Worm (Caenorhabditis elegans) whole organism, L4 larva: ENCODE measurements around the gene F16G10.9.

ENCODE experiments used
- F37D6.2 ChIP-seq: sonication (generic microtip); optimal IDR thresholded peaks from 2 replicates; lab custom pipeline; 2016; ENCODE audit warnings: mild to moderate bottlenecking, missing genetic modification characterization, missing compliant biosample characterization
- F44E2.7 ChIP-seq: fragments of 200-800 bp; sonication (Bioruptor generic); IDR thresholded peaks from 2 replicates; pipeline ENCODE4 v2.1.2; 2022; ENCODE audit warnings: missing genetic modification characterization, missing compliant biosample characterization
- F49E8.2 ChIP-seq: sonication (generic microtip); optimal IDR thresholded peaks from 2 replicates; lab custom pipeline; 2016; ENCODE audit warnings: missing compliant biosample characterization, mild to moderate bottlenecking, missing genetic modification characterization, borderline replicate concordance
- R02D3.7 ChIP-seq: fragments of 150-350 bp; sonication (generic microtip); optimal IDR thresholded peaks from 3 replicates; lab custom pipeline; 2014; ENCODE audit warnings: missing biosample characterization, missing genetic modification characterization
- T20F7.1 ChIP-seq: fragments of 200-800 bp; sonication (Bioruptor generic); optimal IDR thresholded peaks from 2 replicates; lab custom pipeline; 2018; ENCODE audit warnings: mild to moderate bottlenecking, missing genetic modification characterization, missing compliant biosample characterization
- Y105C5A.15 ChIP-seq: fragments of 200-800 bp; sonication (Bioruptor generic); IDR thresholded peaks from 2 replicates; pipeline ENCODE4 v1.3.6; 2022; ENCODE audit warnings: missing genetic modification characterization, missing compliant biosample characterization
- Y48G9A.11 ChIP-seq: fragments of 200-800 bp; sonication (Bioruptor generic); IDR thresholded peaks from 2 replicates; pipeline ENCODE4 v1.3.6; 2022; ENCODE audit warnings: missing genetic modification reagents, missing genetic modification characterization, missing compliant biosample characterization
- Y75B8A.6 ChIP-seq: fragments of 200-800 bp; sonication (Bioruptor generic); IDR thresholded peaks from 2 replicates; pipeline ENCODE4 v1.3.6; 2022; ENCODE audit warnings: missing genetic modification reagents, missing genetic modification characterization, missing compliant biosample characterization
- ZK337.2 ChIP-seq: fragments of 200-800 bp; sonication (Bioruptor generic); IDR thresholded peaks from 2 replicates; pipeline ENCODE4 v1.3.6; 2022; ENCODE audit warnings: missing genetic modification reagents, missing genetic modification characterization, missing compliant biosample characterization
- arid-1 ChIP-seq: fragments of 200-800 bp; sonication (Bioruptor generic); conservative IDR thresholded peaks from 2 replicates; pipeline ENCODE4 v1.3.6; 2022; ENCODE audit warnings: missing genetic modification reagents, missing genetic modification characterization, missing compliant biosample characterization
- attf-4 ChIP-seq: sonication (generic microtip); optimal IDR thresholded peaks from 3 replicates; lab custom pipeline; 2017; ENCODE audit warnings: missing biosample characterization, missing genetic modification characterization
- ceh-20 ChIP-seq: fragments of 200-800 bp; sonication (Bioruptor generic); IDR thresholded peaks from 2 replicates; pipeline ENCODE4 v1.3.6; 2022; ENCODE audit warnings: missing genetic modification reagents, missing genetic modification characterization, missing compliant biosample characterization
- ceh-28 ChIP-seq: fragments of 150-350 bp; optimal IDR thresholded peaks from 2 replicates; lab custom pipeline; 2014; ENCODE audit warnings: missing biosample characterization, missing genetic modification reagents, missing genetic modification characterization
- ceh-62 ChIP-seq: sonication (generic microtip); optimal IDR thresholded peaks from 2 replicates; lab custom pipeline; 2017; ENCODE audit warnings: missing biosample characterization, missing genetic modification characterization
- cey-2 ChIP-seq: sonication (generic microtip); optimal IDR thresholded peaks from 3 replicates; lab custom pipeline; 2017; ENCODE audit warnings: missing genetic modification characterization, mild to moderate bottlenecking, missing compliant biosample characterization, antibody characterized with exemption, borderline replicate concordance; ENCODE audit not compliant: insufficient read depth
- ctbp-1 ChIP-seq: fragments of 200-800 bp; sonication (Bioruptor generic); IDR thresholded peaks from 2 replicates; pipeline ENCODE4 v1.3.6; 2022; ENCODE audit warnings: missing genetic modification reagents, missing genetic modification characterization, missing compliant biosample characterization
- daf-16 ChIP-seq, 3 experiments: sonication (generic microtip); optimal IDR thresholded peaks; 2 replicates each; lab custom pipeline; 2016 to 2017; ENCODE audit warnings: missing genetic modification characterization in 3 of 3, missing genetic modification reagents in 3 of 3, mild to moderate bottlenecking in 2 of 3, missing compliant biosample characterization in 2 of 3, missing biosample characterization in 1 of 3, moderate library complexity in 1 of 3
- daf-19 ChIP-seq: fragments of 200-800 bp; sonication (Bioruptor generic); conservative IDR thresholded peaks from 2 replicates; pipeline ENCODE4 v1.3.6; 2022; ENCODE audit warnings: missing genetic modification characterization, missing compliant biosample characterization
- daf-8 ChIP-seq: fragments of 200-800 bp; sonication (Bioruptor generic); IDR thresholded peaks from 2 replicates; pipeline ENCODE4 v1.3.6; 2022; ENCODE audit warnings: missing genetic modification characterization, missing compliant biosample characterization
- dmd-6 ChIP-seq: fragments of 200-800 bp; sonication (Bioruptor generic); IDR thresholded peaks from 2 replicates; pipeline ENCODE4 v1.3.6; 2022; ENCODE audit warnings: missing genetic modification reagents, missing genetic modification characterization, missing compliant biosample characterization
- dmd-8 ChIP-seq: fragments of 200-800 bp; sonication (Bioruptor generic); IDR thresholded peaks from 2 replicates; pipeline ENCODE4 v1.3.6; 2022; ENCODE audit warnings: missing genetic modification characterization, missing compliant biosample characterization
- dpl-1 ChIP-seq: fragments of 150-350 bp; optimal IDR thresholded peaks from 2 replicates; lab custom pipeline; 2014; ENCODE audit warnings: missing biosample characterization, missing genetic modification reagents, missing genetic modification characterization
- dve-1 ChIP-seq: sonication (generic microtip); optimal IDR thresholded peaks from 2 replicates; lab custom pipeline; 2017; ENCODE audit warnings: antibody characterized with exemption, mild to moderate bottlenecking, missing genetic modification characterization, missing compliant biosample characterization; ENCODE audit not compliant: insufficient read depth
- egl-27 ChIP-seq: sonication (generic microtip); optimal IDR thresholded peaks from 3 replicates; lab custom pipeline; 2017; ENCODE audit warnings: missing biosample characterization, missing genetic modification reagents, missing genetic modification characterization
- egl-43 ChIP-seq: fragments of 200-800 bp; sonication (Bioruptor generic); IDR thresholded peaks from 2 replicates; pipeline ENCODE4 v1.3.6; 2022; ENCODE audit warnings: missing genetic modification reagents, missing genetic modification characterization, missing compliant biosample characterization
- fkh-10 ChIP-seq: fragments of 150-350 bp; optimal IDR thresholded peaks from 2 replicates; lab custom pipeline; 2014; ENCODE audit warnings: missing biosample characterization, missing genetic modification reagents, missing genetic modification characterization
- fos-1 ChIP-seq: fragments of 150-350 bp; optimal IDR thresholded peaks from 2 replicates; lab custom pipeline; 2014; ENCODE audit warnings: missing biosample characterization, missing genetic modification characterization
- hif-1 ChIP-seq, 2 experiments: sonication (generic microtip); optimal IDR thresholded peaks; 2 replicates each; lab custom pipeline; 2016 to 2017; ENCODE audit warnings: missing compliant biosample characterization in 2 of 2, missing genetic modification characterization in 2 of 2, missing genetic modification reagents in 2 of 2, missing genotype in 2 of 2, mild to moderate bottlenecking in 1 of 2
- hlh-11 ChIP-seq: fragments of 200-800 bp; sonication (Bioruptor generic); optimal IDR thresholded peaks from 2 replicates; lab custom pipeline; 2018; ENCODE audit warnings: mild to moderate bottlenecking, missing genetic modification characterization, missing compliant biosample characterization
- hlh-30 ChIP-seq: sonication (generic microtip); optimal IDR thresholded peaks from 2 replicates; lab custom pipeline; 2017; ENCODE audit warnings: antibody characterized with exemption, mild to moderate bottlenecking, missing genetic modification characterization, missing compliant biosample characterization; ENCODE audit not compliant: insufficient read depth
- lin-1 ChIP-seq: fragments of 200-800 bp; sonication (Bioruptor generic); IDR thresholded peaks from 2 replicates; pipeline ENCODE4 v1.3.6; 2022; ENCODE audit warnings: missing genetic modification reagents, missing genetic modification characterization, missing compliant biosample characterization
- lin-38 ChIP-seq: fragments of 200-800 bp; sonication (Bioruptor generic); IDR thresholded peaks from 2 replicates; pipeline ENCODE4 v1.3.6; 2022; ENCODE audit warnings: missing genetic modification reagents, missing genetic modification characterization, missing compliant biosample characterization
- mdl-1 ChIP-seq, 2 experiments: fragments of 150-350 bp in 1 of 2; sonication (generic microtip) in 1 of 2; optimal IDR thresholded peaks; 2 replicates each; lab custom pipeline; 2014 to 2017; ENCODE audit warnings: missing biosample characterization in 2 of 2, missing genetic modification characterization in 2 of 2
- mdt-29 ChIP-seq: fragments of 200-800 bp; sonication (Bioruptor generic); IDR thresholded peaks from 2 replicates; pipeline ENCODE4 v1.3.6; 2022; ENCODE audit warnings: missing genetic modification reagents, missing genetic modification characterization, missing compliant biosample characterization
- mep-1 ChIP-seq: fragments of 150-350 bp; sonication (generic microtip); optimal IDR thresholded peaks from 3 replicates; lab custom pipeline; 2014; ENCODE audit warnings: missing biosample characterization, missing genetic modification characterization
- mxl-2 ChIP-seq: fragments of 200-800 bp; sonication (Bioruptor generic); conservative IDR thresholded peaks from 2 replicates; pipeline ENCODE4 v1.3.6; 2022; ENCODE audit warnings: missing genetic modification reagents, missing genetic modification characterization, missing compliant biosample characterization
- nhr-111 ChIP-seq: fragments of 200-800 bp; sonication (Bioruptor generic); optimal IDR thresholded peaks from 2 replicates; lab custom pipeline; 2018; ENCODE audit warnings: mild to moderate bottlenecking, missing genetic modification characterization, missing compliant biosample characterization
- nhr-25 ChIP-seq: sonication (generic microtip); optimal IDR thresholded peaks from 2 replicates; lab custom pipeline; 2017; ENCODE audit warnings: missing genetic modification characterization, mild to moderate bottlenecking, missing compliant biosample characterization, antibody characterized with exemption, moderate library complexity, borderline replicate concordance; ENCODE audit not compliant: insufficient read depth
- nhr-28 ChIP-seq: fragments of 150-350 bp; optimal IDR thresholded peaks from 2 replicates; lab custom pipeline; 2014; ENCODE audit warnings: missing biosample characterization, missing genetic modification characterization
- nhr-41 ChIP-seq: fragments of 200-800 bp; sonication (Bioruptor generic); IDR thresholded peaks from 2 replicates; pipeline ENCODE4 v1.3.6; 2022; ENCODE audit warnings: missing genetic modification reagents, missing genetic modification characterization, missing compliant biosample characterization
- nhr-76 ChIP-seq: fragments of 150-350 bp; optimal IDR thresholded peaks from 2 replicates; lab custom pipeline; 2014; ENCODE audit warnings: missing biosample characterization, missing genetic modification characterization
- pha-4 ChIP-seq, 2 experiments: fragments of 150-350 bp in 1 of 2; fragments of 200-800 bp in 1 of 2; sonication (Bioruptor generic) in 1 of 2; IDR thresholded peaks in 1 of 2; optimal IDR thresholded peaks in 1 of 2; 2 replicates each; pipeline versions ENCODE4 v1.3.6 to Lab custom; 2014 to 2022; ENCODE audit warnings: missing genetic modification characterization in 2 of 2, missing genetic modification reagents in 2 of 2, missing biosample characterization in 1 of 2, missing compliant biosample characterization in 1 of 2
- pqm-1 ChIP-seq: sonication (generic microtip); optimal IDR thresholded peaks from 2 replicates; lab custom pipeline; 2017; ENCODE audit warnings: missing biosample characterization, missing genetic modification characterization
- set-16 ChIP-seq: fragments of 200-800 bp; sonication (Bioruptor generic); IDR thresholded peaks from 2 replicates; pipeline ENCODE4 v1.3.6; 2022; ENCODE audit warnings: missing genetic modification reagents, missing genetic modification characterization, missing compliant biosample characterization
- snpc-1.2 ChIP-seq: fragments of 200-800 bp; sonication (Bioruptor generic); IDR thresholded peaks from 2 replicates; pipeline ENCODE4 v1.3.6; 2022; ENCODE audit warnings: missing genetic modification reagents, missing genetic modification characterization, missing compliant biosample characterization
- spr-3 ChIP-seq: fragments of 200-800 bp; sonication (Bioruptor generic); optimal IDR thresholded peaks from 2 replicates; lab custom pipeline; 2018; ENCODE audit warnings: mild to moderate bottlenecking, missing genetic modification characterization, missing compliant biosample characterization
- tag-97 ChIP-seq: fragments of 200-800 bp; sonication (Bioruptor generic); IDR thresholded peaks from 2 replicates; pipeline ENCODE4 v1.3.6; 2022; ENCODE audit warnings: missing genetic modification characterization, missing compliant biosample characterization
- unc-39 ChIP-seq: sonication (generic microtip); optimal IDR thresholded peaks from 2 replicates; lab custom pipeline; 2017; ENCODE audit warnings: missing biosample characterization, missing genetic modification characterization
- zag-1 ChIP-seq: fragments of 150-350 bp; optimal IDR thresholded peaks from 2 replicates; lab custom pipeline; 2014; ENCODE audit warnings: missing biosample characterization, missing genetic modification characterization
- ztf-11 ChIP-seq: fragments of 150-350 bp; optimal IDR thresholded peaks from 2 replicates; lab custom pipeline; 2014; ENCODE audit warnings: missing biosample characterization, missing genetic modification characterization

Gene F16G10.9

DNA sequence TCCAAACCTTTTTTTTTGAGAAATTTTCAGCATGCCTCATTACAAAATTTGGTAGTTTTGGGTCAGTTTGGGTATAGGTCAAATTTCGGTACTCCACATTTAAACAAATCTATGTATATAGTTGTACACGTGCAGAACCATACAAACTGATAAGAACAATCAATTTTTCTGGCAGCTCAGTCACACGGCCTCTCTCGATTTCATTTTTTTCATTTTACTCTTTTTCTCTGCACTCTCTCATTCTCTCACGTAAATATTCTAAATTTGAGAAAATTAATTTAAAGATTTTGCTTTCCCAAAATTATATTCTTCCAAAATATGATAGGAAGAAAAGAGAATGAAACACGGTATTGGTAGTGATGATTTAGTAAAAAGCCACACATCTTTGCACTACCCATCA is 35.8 kb upstream of the F16G10.9 start:
- no peak for TF ChIP-seq F49E8.2 (tag; lab: Kevin White, UChicago)
- no peak for TF ChIP-seq spr-3 (GFP tag; lab: Kevin White, UChicago)
- TF ChIP-seq attf-4 = no peak
- no peak for TF ChIP-seq ZK337.2 (GFP tag; lab: Robert Waterston, UW)
- no peak for TF ChIP-seq set-16 (GFP tag; lab: Robert Waterston, UW)
- TF ChIP-seq nhr-76 (tag; lab: Kevin White, UChicago) = no peak
- no peak for TF ChIP-seq arid-1 (GFP tag; lab: Robert Waterston, UW)
- peak; percentile 35 for TF ChIP-seq nhr-28 (tag; lab: Kevin White, UChicago)
- TF ChIP-seq daf-8 (GFP tag; lab: Robert Waterston, UW) = no peak
- no peak for TF ChIP-seq T20F7.1 (GFP tag; lab: Kevin White, UChicago)
- TF ChIP-seq ceh-28 = no peak
- TF ChIP-seq pqm-1 = peak; percentile 36
- TF ChIP-seq Y75B8A.6 = no peak
- TF ChIP-seq pha-4 (GFP tag; IDR thresholded peaks at IDR 0.05; lab: Robert Waterston, UW) = peak; percentile 39; the same call in 1 of the 2 replicates
- TF ChIP-seq pha-4 (tag; optimal IDR thresholded peaks at IDR 0.05; lab: Kevin White, UChicago) = no peak
- TF ChIP-seq Y48G9A.11 = no peak
- no peak for TF ChIP-seq mdt-29 (GFP tag; lab: Robert Waterston, UW)
- no peak for TF ChIP-seq egl-43 (GFP tag; lab: Robert Waterston, UW)
- TF ChIP-seq nhr-111 = no peak
- no peak for TF ChIP-seq unc-39 (tag; lab: Kevin White, UChicago)
- no peak for TF ChIP-seq ceh-62 (tag; lab: Kevin White, UChicago)
- no peak for TF ChIP-seq cey-2
- no peak for TF ChIP-seq R02D3.7 (tag; lab: Kevin White, UChicago)
- TF ChIP-seq tag-97 (GFP tag; lab: Robert Waterston, UW) = no peak
- TF ChIP-seq hlh-30 = peak; percentile 42
- TF ChIP-seq hlh-11 (tag; lab: Kevin White, UChicago) = peak; percentile 47
- no peak for TF ChIP-seq snpc-1.2 (GFP tag; lab: Robert Waterston, UW)
- peak; percentile 28 for TF ChIP-seq dve-1 (tag; lab: Kevin White, UChicago)
- no peak for TF ChIP-seq dmd-8 (GFP tag; lab: Robert Waterston, UW)
- no peak for TF ChIP-seq ceh-20 (GFP tag; lab: Robert Waterston, UW)
- TF ChIP-seq lin-1 (GFP tag; lab: Robert Waterston, UW) = no peak
- no peak for TF ChIP-seq nhr-25 (tag; lab: Kevin White, UChicago)
- no peak for TF ChIP-seq nhr-41
- no peak for TF ChIP-seq ztf-11 (tag; lab: Kevin White, UChicago)
- TF ChIP-seq egl-27 = no peak
- TF ChIP-seq dpl-1 (GFP tag; lab: Kevin White, UChicago) = no peak
- no peak for TF ChIP-seq mxl-2 (GFP tag; lab: Robert Waterston, UW)
- TF ChIP-seq mdl-1 (tag; optimal IDR thresholded peaks at IDR 0.05; lab: Kevin White, UChicago) = peak in 1 of 2 experiments; percentile 26
- TF ChIP-seq daf-16 (GFP tag; optimal IDR thresholded peaks at IDR 0.05; lab: Kevin White, UChicago) = no peak
- peak; percentile 63 for TF ChIP-seq daf-16 (tag; optimal IDR thresholded peaks at IDR 0.05; lab: Kevin White, UChicago)
- TF ChIP-seq mep-1 (tag; lab: Kevin White, UChicago) = no peak
- peak in 1 of 2 experiments; percentile 35 for TF ChIP-seq hif-1 (tag; optimal IDR thresholded peaks at IDR 0.05; lab: Kevin White, UChicago)
- TF ChIP-seq daf-19 = no peak
- no peak for TF ChIP-seq F37D6.2 (tag; lab: Kevin White, UChicago)
- no peak for TF ChIP-seq ctbp-1 (GFP tag; lab: Robert Waterston, UW)
- TF ChIP-seq lin-38 (GFP tag; lab: Robert Waterston, UW) = no peak
- TF ChIP-seq dmd-6 (GFP tag; lab: Robert Waterston, UW) = peak; percentile 53
- TF ChIP-seq fos-1 (tag; lab: Kevin White, UChicago) = no peak
- TF ChIP-seq F44E2.7 (GFP tag; lab: Robert Waterston, UW) = no peak
- TF ChIP-seq zag-1 (tag; lab: Kevin White, UChicago) = no peak
- no peak for TF ChIP-seq Y105C5A.15
- TF ChIP-seq fkh-10 (GFP tag; lab: Kevin White, UChicago) = no peak
